Fruit fly (Drosophila melanogaster): ENCODE results near the gene Mhcl.

Gene Mhcl

DNA sequence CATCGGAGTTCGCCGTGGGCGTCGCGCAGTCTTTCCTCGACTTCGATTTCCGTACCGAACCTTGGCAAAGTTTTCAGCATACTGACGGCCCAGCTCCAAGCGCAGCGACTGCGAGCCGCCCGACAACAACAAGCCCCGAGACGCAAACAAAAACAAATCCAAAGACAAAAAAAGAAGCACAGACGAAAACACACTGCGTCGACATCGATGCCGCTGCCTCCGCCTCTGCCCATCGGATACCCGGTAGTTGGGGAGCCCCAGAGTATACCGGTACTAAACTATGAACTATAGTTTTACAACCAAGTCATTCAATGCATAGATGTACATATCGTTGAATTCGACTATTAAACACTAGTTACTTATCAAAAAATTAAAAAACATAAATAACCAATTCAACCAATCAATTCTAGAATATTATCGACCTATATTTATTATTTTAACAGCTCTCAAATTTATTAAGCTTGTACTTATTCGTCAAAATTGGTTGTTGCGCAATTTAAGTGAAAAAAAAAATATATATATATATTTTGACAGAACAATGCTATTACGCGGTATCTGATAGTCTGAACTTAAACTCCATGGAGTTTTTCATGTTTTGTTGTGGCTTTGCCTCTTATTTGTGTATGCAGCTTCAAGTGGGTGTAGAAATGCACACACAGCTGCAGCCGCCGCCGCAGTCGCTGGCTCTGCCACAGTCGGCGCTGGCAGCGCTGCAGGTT, 4.4 kb downstream of the Mhcl start (continued):
- peak; percentile 36; the same call in 1 of the 4 replicates for TF ChIP-seq Gug (GFP tag; IDR thresholded peaks at IDR 0.05)
- no peak for TF ChIP-seq CG7987 (GFP tag; optimal IDR thresholded peaks at IDR 0.05)
- no peak for TF ChIP-seq GATAe (GFP tag; conservative IDR thresholded peaks at IDR 0.05)
- TF ChIP-seq NfI (GFP tag; optimal IDR thresholded peaks at IDR 0.05), result peak; percentile 46
- no peak for TF ChIP-seq TFAM (GFP tag; optimal IDR thresholded peaks at IDR 0.05)
- peak in 1 of 3 experiments; percentile 92 for TF ChIP-seq lola (GFP tag; optimal IDR thresholded peaks at IDR 0.05)
- TF ChIP-seq tgo (GFP tag; IDR thresholded peaks at IDR 0.05), result peak; percentile 56
- peak; percentile 39; the same call in 1 of the 2 replicates for TF ChIP-seq E2f1 (GFP tag; IDR thresholded peaks at IDR 0.05)
- no peak for TF ChIP-seq CG15479 (GFP tag; optimal IDR thresholded peaks at IDR 0.05)
- TF ChIP-seq dmrt11E (tag; optimal IDR thresholded peaks at IDR 0.05), result peak; percentile 86
- peak; percentile 73 for TF ChIP-seq grau (tag; optimal IDR thresholded peaks at IDR 0.05)
- no peak for TF ChIP-seq nerfin-2 (GFP tag; IDR thresholded peaks at IDR 0.05; ENCODE audit: partially characterized antibody)
- no peak for TF ChIP-seq CG7357 (GFP tag; IDR thresholded peaks at IDR 0.05)
- TF ChIP-seq Usf (GFP tag; optimal IDR thresholded peaks at IDR 0.05), result peak; percentile 59
- no peak for TF ChIP-seq CG6791 (GFP tag; IDR thresholded peaks at IDR 0.05; ENCODE audit: partially characterized antibody)
- TF ChIP-seq CG10565 (GFP tag; optimal IDR thresholded peaks at IDR 0.05), result peak; percentile 40
- no peak for TF ChIP-seq dimm (GFP tag; IDR thresholded peaks at IDR 0.05)
- TF ChIP-seq Kr (GFP tag; optimal IDR thresholded peaks at IDR 0.05), result no peak
- no peak for TF ChIP-seq hkb (optimal IDR thresholded peaks at IDR 0.05)
- peak; percentile 52; the same call in 1 of the 2 replicates for TF ChIP-seq hkb (GFP tag; IDR thresholded peaks at IDR 0.05)
- no peak for TF ChIP-seq CG10959 (GFP tag; IDR thresholded peaks at IDR 0.05)
- TF ChIP-seq hth (optimal IDR thresholded peaks at IDR 0.05), result no peak
- TF ChIP-seq CG6813 (GFP tag; optimal IDR thresholded peaks at IDR 0.05), result peak; percentile 58
- TF ChIP-seq ab (GFP tag; optimal IDR thresholded peaks at IDR 0.05), result no peak
- TF ChIP-seq br (optimal IDR thresholded peaks at IDR 0.05), result no peak
- TF ChIP-seq Abd-B (GFP tag; optimal IDR thresholded peaks at IDR 0.05), result peak; percentile 78
- TF ChIP-seq inv (GFP tag; IDR thresholded peaks at IDR 0.05; ENCODE audit: partially characterized antibody), result no peak
- TF ChIP-seq CG4854 (GFP tag; optimal IDR thresholded peaks at IDR 0.05), result no peak
- TF ChIP-seq Xbp1 (GFP tag; optimal IDR thresholded peaks at IDR 0.05), result peak; percentile 73
- no peak for TF ChIP-seq CG10543 (GFP tag; optimal IDR thresholded peaks at IDR 0.05)
- no peak for TF ChIP-seq tna (GFP tag; IDR thresholded peaks at IDR 0.05; ENCODE audit: partially characterized antibody)
- peak; percentile 11; the same call in 1 of the 2 replicates for TF ChIP-seq CG10366 (GFP tag; IDR thresholded peaks at IDR 0.05)
- TF ChIP-seq CG12155 (GFP tag; optimal IDR thresholded peaks at IDR 0.05), result peak; percentile 13
- no peak for TF ChIP-seq Dref (GFP tag; IDR thresholded peaks at IDR 0.05)
- TF ChIP-seq CG18599 (GFP tag; optimal IDR thresholded peaks at IDR 0.05), result peak; percentile 67
- TF ChIP-seq CG6689 (GFP tag; IDR thresholded peaks at IDR 0.05), result peak; percentile 83
- TF ChIP-seq CG33557 (GFP tag; optimal IDR thresholded peaks at IDR 0.05), result peak; percentile 74
- no peak for TF ChIP-seq Opbp (GFP tag; IDR thresholded peaks at IDR 0.05; ENCODE audit: partially characterized antibody)
- no peak for TF ChIP-seq Side (GFP tag; optimal IDR thresholded peaks at IDR 0.05)
- peak; percentile 68 for TF ChIP-seq CG6654 (GFP tag; optimal IDR thresholded peaks at IDR 0.05)
- peak; percentile 68 for TF ChIP-seq BtbVII (GFP tag; optimal IDR thresholded peaks at IDR 0.05)
- no peak for TF ChIP-seq slp2 (GFP tag; optimal IDR thresholded peaks at IDR 0.05)
- peak; percentile 7; the same call in 1 of the 2 replicates for TF ChIP-seq HLH3B (GFP tag; IDR thresholded peaks at IDR 0.05)
- no peak for TF ChIP-seq CG42726 (GFP tag; IDR thresholded peaks at IDR 0.05; ENCODE audit: partially characterized antibody)
- TF ChIP-seq corto (GFP tag; optimal IDR thresholded peaks at IDR 0.05), result no peak
- TF ChIP-seq CG10431 (GFP tag; optimal IDR thresholded peaks at IDR 0.05), result peak; percentile 72
- TF ChIP-seq fu2 (GFP tag; optimal IDR thresholded peaks at IDR 0.05), result no peak
- peak; percentile 13 for TF ChIP-seq shn (GFP tag; optimal IDR thresholded peaks at IDR 0.05)
- peak; percentile 81 for TF ChIP-seq nau (GFP tag; optimal IDR thresholded peaks at IDR 0.05)
